Worm (Caenorhabditis elegans) whole organism, L4 larva: ENCODE measurements around the gene sre-54.

Experiments used
- egl-27 ChIP-seq: sonication (generic microtip); optimal IDR thresholded peaks from 3 replicates; lab custom pipeline; 2017; ENCODE audit warnings: missing biosample characterization, missing genetic modification reagents, missing genetic modification characterization
- hlh-30 ChIP-seq: sonication (generic microtip); optimal IDR thresholded peaks from 2 replicates; lab custom pipeline; 2017; ENCODE audit warnings: antibody characterized with exemption, mild to moderate bottlenecking, missing genetic modification characterization, missing compliant biosample characterization; ENCODE audit not compliant: insufficient read depth
- rbr-2 ChIP-seq: sonication (generic microtip); optimal IDR thresholded peaks from 2 replicates; lab custom pipeline; 2016; ENCODE audit warnings: missing genotype, missing genetic modification characterization, missing compliant biosample characterization
- skn-1 ChIP-seq: fragments of 150-350 bp; optimal IDR thresholded peaks from 2 replicates; lab custom pipeline; 2014; ENCODE audit warnings: missing biosample characterization, missing genetic modification characterization
- zag-1 ChIP-seq: fragments of 150-350 bp; optimal IDR thresholded peaks from 2 replicates; lab custom pipeline; 2014; ENCODE audit warnings: missing biosample characterization, missing genetic modification characterization

DNA sequence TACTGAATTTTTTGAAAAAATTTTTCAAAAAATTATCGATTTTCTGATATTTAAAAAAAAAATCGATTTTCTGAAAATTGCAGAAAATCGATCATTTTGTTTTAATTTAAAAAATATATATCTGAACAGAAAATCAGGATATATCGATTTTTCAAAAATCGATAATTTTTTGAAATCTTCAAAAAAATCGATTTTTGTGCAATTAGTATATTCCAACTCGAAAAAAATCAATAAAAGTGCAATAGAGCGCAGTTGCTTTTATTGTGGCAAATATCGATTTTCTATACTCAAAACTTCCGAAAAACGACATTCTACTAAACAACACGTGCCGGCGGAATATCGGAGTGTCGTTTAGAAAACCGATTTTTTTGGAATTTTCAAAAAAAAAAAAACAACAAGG is 32.0 kb upstream of the sre-54 start:
- TF ChIP-seq zag-1 (tag; lab: Kevin White, UChicago) (no peak), skn-1 (tag; lab: Kevin White, UChicago) (no peak), egl-27 (no peak), hlh-30 (tag; lab: Kevin White, UChicago) (no peak), rbr-2 (tag; lab: Kevin White, UChicago) (no peak)
